Fruit fly (Drosophila melanogaster) whole organism, pupa: ENCODE results near the gene Cad88C.

ENCODE experiments used
- CG17806 ChIP-seq: fragments of 200-800 bp; sonication (Bioruptor generic); optimal IDR thresholded peaks from 2 replicates; lab custom pipeline; 2018; ENCODE audit warnings: missing biosample characterization, mild to moderate bottlenecking, missing genetic modification characterization, moderate library complexity
- CG32121 ChIP-seq: fragments of 200-800 bp; sonication (Bioruptor generic); IDR thresholded peaks from 2 replicates; pipeline ENCODE4 v1.3.6; 2022; ENCODE audit warnings: missing biosample characterization, missing genetic modification characterization
- CG8301 ChIP-seq: fragments of 200-800 bp; sonication (Bioruptor generic); optimal IDR thresholded peaks from 2 replicates; lab custom pipeline; 2018; ENCODE audit warnings: missing biosample characterization, mild to moderate bottlenecking, missing genetic modification characterization
- Snoo ChIP-seq: fragments of 200-800 bp; sonication (Bioruptor generic); optimal IDR thresholded peaks from 3 replicates; lab custom pipeline; 2017; ENCODE audit warnings: missing biosample characterization, mild to moderate bottlenecking, missing genetic modification characterization, inconsistent platforms
- fd96Ca ChIP-seq: fragments of 200-800 bp; sonication (Bioruptor generic); IDR thresholded peaks from 3 replicates; pipeline ENCODE4 v1.3.6; 2022; ENCODE audit warnings: missing biosample characterization, missing genetic modification characterization

DNA sequence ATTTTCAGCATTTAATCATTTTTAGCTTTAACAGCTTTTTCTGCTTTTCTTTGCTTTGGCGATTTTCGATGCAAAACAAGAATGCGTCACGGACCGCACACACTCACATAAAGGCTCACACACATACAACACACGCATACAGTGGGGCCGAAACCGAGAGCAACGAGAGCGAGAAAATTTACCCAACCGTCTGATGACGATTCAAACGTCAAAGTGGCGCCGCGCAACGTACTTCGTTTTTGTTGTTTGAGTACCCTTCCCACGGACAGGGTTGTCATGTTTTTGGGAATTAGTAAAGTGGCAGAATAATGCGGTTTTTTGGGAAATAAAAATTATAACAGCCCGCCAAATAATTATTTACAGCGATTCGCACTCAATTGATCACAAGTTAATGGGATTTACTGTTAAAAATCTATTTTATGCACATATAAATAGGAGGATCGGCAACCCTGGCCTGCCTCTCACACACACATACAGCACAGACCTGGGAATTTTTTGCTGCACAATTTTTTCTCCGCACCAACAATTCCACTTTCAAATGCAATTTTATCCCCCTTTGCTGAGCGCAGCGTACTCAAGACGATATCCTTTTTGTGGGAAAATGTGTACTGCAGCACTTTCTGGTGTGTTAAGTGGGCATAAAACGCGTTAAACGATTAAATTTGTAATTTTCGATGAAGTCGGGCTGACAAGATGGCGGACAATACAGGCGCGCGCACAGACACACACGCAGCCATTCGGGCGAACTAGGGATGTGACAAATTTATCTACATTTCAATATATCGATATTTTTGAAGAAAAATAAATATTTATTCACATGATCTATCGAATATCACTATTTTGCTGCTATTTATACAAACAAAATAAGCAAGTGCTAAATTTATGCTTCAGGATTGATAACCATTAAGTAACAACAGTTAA lies 25.0 kb downstream of the Cad88C start:
- TF ChIP-seq CG32121 (GFP tag; lab: Robert Waterston, UW): peak; percentile 93
- peak; percentile 92 for TF ChIP-seq Snoo (tag; lab: Kevin White, UChicago)
- peak; percentile 88 for TF ChIP-seq CG17806 (tag; lab: Kevin White, UChicago)
- TF ChIP-seq fd96Ca (GFP tag; lab: Robert Waterston, UW): peak; percentile 95
- TF ChIP-seq CG8301 (tag; lab: Kevin White, UChicago): peak; percentile 92
